Worm (Caenorhabditis elegans) whole organism, mixed stage, embryonic: ENCODE data around the gene C31G12.1.

Experiments used
- elt-1 ChIP-seq: sonication (generic microtip); optimal IDR thresholded peaks from 2 replicates; lab custom pipeline; 2017; ENCODE audit warnings: missing genetic modification characterization, mild to moderate bottlenecking, missing compliant biosample characterization, antibody characterized with exemption, moderate library complexity, borderline replicate concordance; ENCODE audit not compliant: insufficient read depth
- unc-39 ChIP-seq: fragments of 150-350 bp; optimal IDR thresholded peaks from 2 replicates; lab custom pipeline; 2014; ENCODE audit warnings: missing biosample characterization, missing genetic modification characterization

DNA sequence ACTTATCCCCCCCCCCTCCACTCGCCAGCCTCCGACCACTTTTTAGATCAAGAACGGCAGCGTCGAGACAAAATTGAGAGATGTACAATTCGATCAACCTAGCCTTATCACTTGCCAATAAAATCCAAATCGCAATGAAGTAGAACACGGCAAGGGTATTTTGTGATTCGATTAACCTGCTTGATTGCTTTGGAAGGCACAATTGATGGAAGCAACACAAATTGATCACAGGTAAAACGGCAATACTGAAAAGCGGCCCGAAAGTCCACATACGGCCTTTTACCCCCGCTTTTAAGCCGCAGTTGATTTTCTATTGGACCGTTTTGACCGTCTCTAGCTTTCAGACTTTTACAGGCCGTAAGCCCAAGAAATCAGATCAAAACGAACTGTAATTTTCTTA is 8.6 kb downstream of the C31G12.1 start, which contains the start of gene clec-245:
- no peak for TF ChIP-seq elt-1
- TF ChIP-seq unc-39 (tag; lab: Kevin White, UChicago), result no peak
